Fruit fly (Drosophila melanogaster): ENCODE results near the gene robl37BC.
A peak's percentile ranks its signal among the peaks of the same experiment; 100 is the strongest.

DNA sequence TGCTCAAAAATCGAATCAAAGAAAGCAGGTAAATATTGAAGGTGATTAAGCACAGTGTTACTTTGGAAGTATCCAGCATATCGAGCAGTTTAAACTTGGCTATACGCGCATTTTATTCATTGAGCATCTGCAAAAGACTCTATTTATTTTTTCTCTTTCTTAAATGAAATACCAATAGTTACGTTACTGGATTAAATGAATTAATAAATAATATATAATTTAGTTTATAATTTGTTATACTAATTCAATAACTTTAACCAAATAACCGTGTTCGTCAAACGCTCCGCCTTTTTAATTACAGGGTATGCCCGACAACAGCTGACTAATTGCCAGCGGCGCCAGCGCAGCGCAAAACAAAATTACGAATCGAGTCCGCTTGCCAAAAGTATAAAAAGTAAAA, 43.8 kb upstream of the robl37BC start:
- TF ChIP-seq lola (GFP tag; optimal IDR thresholded peaks at IDR 0.05) (no peak), dl (GFP tag; optimal IDR thresholded peaks at IDR 0.05; ENCODE audit: insufficient read depth in 1 of 2, partially characterized antibody in 2 of 2) (no peak), Hnf4 (GFP tag; optimal IDR thresholded peaks at IDR 0.05) (no peak), usp (GFP tag; optimal IDR thresholded peaks at IDR 0.05) (no peak), Myc (optimal IDR thresholded peaks at IDR 0.05) (no peak), brk (GFP tag; optimal IDR thresholded peaks at IDR 0.05) (no peak), Dfd (GFP tag; optimal IDR thresholded peaks at IDR 0.05) (no peak), foxo (GFP tag; optimal IDR thresholded peaks at IDR 0.05) (peak in 1 of 2 experiments; percentile 73), OdsH (GFP tag; optimal IDR thresholded peaks at IDR 0.05) (peak; percentile 51), Hr83 (GFP tag; optimal IDR thresholded peaks at IDR 0.05; ENCODE audit: poor library complexity, severe bottlenecking) (no peak), fru (GFP tag; optimal IDR thresholded peaks at IDR 0.05) (no peak), Abd-B (GFP tag; optimal IDR thresholded peaks at IDR 0.05) (no peak)
